Worm (Caenorhabditis elegans) whole organism, late embryonic: ENCODE results near the gene srv-4.

Source experiments
- C08G9.2 ChIP-seq: sonication (generic microtip); optimal IDR thresholded peaks from 2 replicates; lab custom pipeline; 2016; ENCODE audit warnings: mild to moderate bottlenecking, missing genetic modification characterization, moderate library complexity, missing compliant biosample characterization
- C38D4.7 ChIP-seq: fragments of 200-800 bp; sonication (Bioruptor generic); optimal IDR thresholded peaks from 2 replicates; lab custom pipeline; 2018; ENCODE audit warnings: mild to moderate bottlenecking, missing genetic modification characterization, moderate library complexity, missing compliant biosample characterization
- K09A11.1 ChIP-seq: sonication (generic microtip); optimal IDR thresholded peaks from 2 replicates; lab custom pipeline; 2017; ENCODE audit warnings: antibody characterized with exemption, mild to moderate bottlenecking, missing genetic modification characterization, missing compliant biosample characterization; ENCODE audit not compliant: insufficient read depth
- ahr-1 ChIP-seq: sonication (generic microtip); optimal IDR thresholded peaks from 2 replicates; lab custom pipeline; 2016; ENCODE audit warnings: missing genetic modification characterization, missing compliant biosample characterization
- ama-1 ChIP-seq: fragments of 150-350 bp; optimal IDR thresholded peaks from 2 replicates; lab custom pipeline; 2014
- ceh-18 ChIP-seq: sonication (generic microtip); optimal IDR thresholded peaks from 2 replicates; lab custom pipeline; 2016; ENCODE audit warnings: missing genetic modification characterization, missing compliant biosample characterization
- ceh-19 ChIP-seq: fragments of 200-800 bp; sonication (Bioruptor generic); optimal IDR thresholded peaks from 2 replicates; lab custom pipeline; 2018; ENCODE audit warnings: mild to moderate bottlenecking, missing genetic modification characterization, missing compliant biosample characterization
- ceh-2 ChIP-seq: sonication (generic microtip); optimal IDR thresholded peaks from 2 replicates; lab custom pipeline; 2016; ENCODE audit warnings: missing genotype, missing genetic modification characterization, missing compliant biosample characterization
- ceh-22 ChIP-seq: sonication (generic microtip); optimal IDR thresholded peaks from 2 replicates; lab custom pipeline; 2017; ENCODE audit warnings: missing biosample characterization, missing genetic modification characterization
- ceh-31 ChIP-seq: sonication (generic microtip); optimal IDR thresholded peaks from 2 replicates; lab custom pipeline; 2016; ENCODE audit warnings: missing genetic modification characterization, missing compliant biosample characterization
- ceh-34 ChIP-seq: sonication (generic microtip); optimal IDR thresholded peaks from 2 replicates; lab custom pipeline; 2016; ENCODE audit warnings: mild to moderate bottlenecking, missing genetic modification characterization, missing compliant biosample characterization
- ceh-45 ChIP-seq: fragments of 200-800 bp; sonication (Bioruptor generic); IDR thresholded peaks from 2 replicates; pipeline ENCODE4 v1.3.6; 2022; ENCODE audit warnings: missing genetic modification reagents, missing genetic modification characterization, missing compliant biosample characterization
- ceh-9 ChIP-seq: sonication (generic microtip); optimal IDR thresholded peaks from 2 replicates; lab custom pipeline; 2016; ENCODE audit warnings: mild to moderate bottlenecking, missing genetic modification characterization, inconsistent platforms, missing compliant biosample characterization
- dve-1 ChIP-seq: sonication (generic microtip); optimal IDR thresholded peaks from 2 replicates; lab custom pipeline; 2017; ENCODE audit warnings: antibody characterized with exemption, mild to moderate bottlenecking, missing genetic modification characterization, missing compliant biosample characterization
- elt-2 ChIP-seq: sonication (generic microtip); optimal IDR thresholded peaks from 2 replicates; lab custom pipeline; 2016; ENCODE audit warnings: missing genetic modification reagents, missing genetic modification characterization, missing compliant biosample characterization
- elt-4 ChIP-seq: sonication (generic microtip); optimal IDR thresholded peaks from 2 replicates; lab custom pipeline; 2016; ENCODE audit warnings: missing genetic modification characterization, missing compliant biosample characterization
- fkh-10 ChIP-seq: fragments of 150-350 bp; optimal IDR thresholded peaks from 2 replicates; lab custom pipeline; 2014; ENCODE audit warnings: missing biosample characterization, missing genetic modification reagents, missing genetic modification characterization
- fkh-6 ChIP-seq: sonication (generic microtip); optimal IDR thresholded peaks from 2 replicates; lab custom pipeline; 2016; ENCODE audit warnings: missing genetic modification characterization, missing compliant biosample characterization
- hlh-30 ChIP-seq: sonication (generic microtip); optimal IDR thresholded peaks from 2 replicates; lab custom pipeline; 2017; ENCODE audit warnings: antibody characterized with exemption, missing genetic modification characterization, missing compliant biosample characterization; ENCODE audit not compliant: insufficient read depth
- hlh-8 ChIP-seq: sonication (generic microtip); optimal IDR thresholded peaks from 2 replicates; lab custom pipeline; 2016; ENCODE audit warnings: missing genotype, missing genetic modification characterization, missing compliant biosample characterization
- lin-11 ChIP-seq: fragments of 200-800 bp; sonication (Bioruptor generic); optimal IDR thresholded peaks from 2 replicates; lab custom pipeline; 2018; ENCODE audit warnings: mild to moderate bottlenecking, missing genetic modification characterization, missing compliant biosample characterization
- nhr-11 ChIP-seq: fragments of 150-350 bp; optimal IDR thresholded peaks from 2 replicates; lab custom pipeline; 2014; ENCODE audit warnings: missing biosample characterization, missing genetic modification characterization
- nhr-232 ChIP-seq: sonication (generic microtip); optimal IDR thresholded peaks from 2 replicates; lab custom pipeline; 2016; ENCODE audit warnings: missing genetic modification characterization, missing compliant biosample characterization
- npax-4 ChIP-seq: sonication (generic microtip); optimal IDR thresholded peaks from 2 replicates; lab custom pipeline; 2016; ENCODE audit warnings: missing genetic modification characterization, missing compliant biosample characterization
- odd-2 ChIP-seq: sonication (generic microtip); optimal IDR thresholded peaks from 2 replicates; lab custom pipeline; 2017; ENCODE audit warnings: antibody characterized with exemption, mild to moderate bottlenecking, missing genetic modification characterization, missing compliant biosample characterization
- pag-3 ChIP-seq: sonication (generic microtip); optimal IDR thresholded peaks from 2 replicates; lab custom pipeline; 2016; ENCODE audit warnings: missing compliant biosample characterization, missing genetic modification characterization, borderline replicate concordance
- pat-9 ChIP-seq: fragments of 200-800 bp; sonication (Bioruptor generic); optimal IDR thresholded peaks from 2 replicates; lab custom pipeline; 2018; ENCODE audit warnings: mild to moderate bottlenecking, missing genetic modification characterization, moderate library complexity, missing compliant biosample characterization
- pax-1 ChIP-seq: fragments of 150-350 bp; optimal IDR thresholded peaks from 2 replicates; lab custom pipeline; 2014; ENCODE audit warnings: missing biosample characterization, missing genetic modification characterization
- sdc-2 ChIP-seq: sonication (generic microtip); optimal IDR thresholded peaks from 2 replicates; lab custom pipeline; 2016; ENCODE audit warnings: missing genotype, missing genetic modification characterization, missing compliant biosample characterization
- sox-2 ChIP-seq: fragments of 200-800 bp; sonication (Bioruptor generic); IDR thresholded peaks from 2 replicates; pipeline ENCODE4 v1.3.6; 2022; ENCODE audit warnings: missing genetic modification reagents, missing genetic modification characterization, missing compliant biosample characterization
- tbx-2 ChIP-seq: sonication (generic microtip); optimal IDR thresholded peaks from 2 replicates; lab custom pipeline; 2016; ENCODE audit warnings: missing genetic modification characterization, missing compliant biosample characterization
- unc-3 ChIP-seq, 2 experiments: fragments of 200-800 bp in 1 of 2; sonication (Bioruptor generic) in 1 of 2; sonication (generic microtip) in 1 of 2; conservative IDR thresholded peaks in 1 of 2; optimal IDR thresholded peaks in 1 of 2; 2 replicates each; pipeline versions ENCODE4 v1.3.6 to Lab custom; 2016 to 2022; ENCODE audit warnings: missing compliant biosample characterization in 2 of 2, missing genetic modification characterization in 2 of 2, missing genetic modification reagents in 1 of 2
- unc-55 ChIP-seq: sonication (generic microtip); optimal IDR thresholded peaks from 2 replicates; lab custom pipeline; 2017; ENCODE audit warnings: missing biosample characterization, missing genetic modification reagents, missing genetic modification characterization
- zip-5 ChIP-seq: sonication (generic microtip); optimal IDR thresholded peaks from 2 replicates; lab custom pipeline; 2016; ENCODE audit warnings: missing genetic modification characterization, missing compliant biosample characterization
- ztf-16 ChIP-seq: sonication (generic microtip); optimal IDR thresholded peaks from 2 replicates; lab custom pipeline; 2017; ENCODE audit warnings: missing genetic modification characterization, missing compliant biosample characterization

Gene srv-4

ce11 chrIV:4307227-4307946 lies 19.2 kb upstream of the srv-4 start, which contains the start of gene set-9:
set-9 (plus strand) TSS chrIV:4307896.
- no peak for TF ChIP-seq dve-1
- TF ChIP-seq ceh-22 = no peak
- TF ChIP-seq nhr-11 (tag; lab: Kevin White, UChicago) = no peak
- TF ChIP-seq hlh-8 (tag; lab: Kevin White, UChicago) = no peak
- no peak for TF ChIP-seq hlh-30 (tag; lab: Kevin White, UChicago)
- no peak for TF ChIP-seq C08G9.2 (tag; lab: Kevin White, UChicago)
- TF ChIP-seq ceh-19 (GFP tag; lab: Kevin White, UChicago) = no peak
- no peak for TF ChIP-seq ceh-31 (tag; lab: Kevin White, UChicago)
- no peak for TF ChIP-seq fkh-6 (tag; lab: Kevin White, UChicago)
- TF ChIP-seq tbx-2 = no peak
- no peak for TF ChIP-seq pax-1 (tag; lab: Kevin White, UChicago)
- no peak for TF ChIP-seq ceh-45
- TF ChIP-seq unc-55 (GFP tag; lab: Kevin White, UChicago) = no peak

- TF ChIP-seq elt-4 (tag; lab: Kevin White, UChicago) = no peak
- no peak for TF ChIP-seq ceh-9 (tag; lab: Kevin White, UChicago)
- TF ChIP-seq C38D4.7 = no peak
- TF ChIP-seq ceh-34 (tag; lab: Kevin White, UChicago) = no peak
- no peak for TF ChIP-seq odd-2
These were observed 18.1 kb upstream of the srv-4 start for ce11 chrIV:4306317-4306716.

- no peak for TF ChIP-seq sox-2 (GFP tag; lab: Robert Waterston, UW)
- no peak for TF ChIP-seq ceh-22
- no peak for TF ChIP-seq ama-1
- TF ChIP-seq zip-5 (tag; lab: Kevin White, UChicago) = no peak
- TF ChIP-seq ztf-16 (tag; lab: Kevin White, UChicago) = no peak
- TF ChIP-seq ceh-18 (tag; lab: Kevin White, UChicago) = no peak
- TF ChIP-seq fkh-10 (GFP tag; lab: Kevin White, UChicago) = no peak
- TF ChIP-seq unc-3 (GFP tag; conservative IDR thresholded peaks at IDR 0.05; lab: Robert Waterston, UW) = no peak
- TF ChIP-seq unc-3 (tag; optimal IDR thresholded peaks at IDR 0.05; lab: Kevin White, UChicago) = no peak
- TF ChIP-seq elt-2 (tag; lab: Kevin White, UChicago) = no peak
- no peak for TF ChIP-seq hlh-30 (tag; lab: Kevin White, UChicago)
- no peak for TF ChIP-seq ceh-2
- TF ChIP-seq npax-4 (tag; lab: Kevin White, UChicago) = no peak
- TF ChIP-seq nhr-232 (tag; lab: Kevin White, UChicago) = no peak
- no peak for TF ChIP-seq pat-9 (tag; lab: Kevin White, UChicago)
- no peak for TF ChIP-seq lin-11 (tag; lab: Kevin White, UChicago)
- TF ChIP-seq pag-3 (tag; lab: Kevin White, UChicago) = no peak
- no peak for TF ChIP-seq K09A11.1
These were observed 13.0 kb upstream of the srv-4 start, which contains the start of gene lgc-22 for ce11 chrIV:4301202-4301601. lgc-22 (plus strand) TSS chrIV:4301306.

ce11 chrIV:4299994-4300393 lies 11.8 kb upstream of the srv-4 start:
- TF ChIP-seq ceh-45 = no peak
- TF ChIP-seq ahr-1 (tag; lab: Kevin White, UChicago) = no peak
- no peak for TF ChIP-seq nhr-232 (tag; lab: Kevin White, UChicago)
- TF ChIP-seq sdc-2 = no peak
